Worm (Caenorhabditis elegans) whole organism, late embryonic: Measurements from ENCODE around the gene C03B1.14.

ENCODE experiments used
- C38D4.7 ChIP-seq: fragments of 200-800 bp; sonication (Bioruptor generic); optimal IDR thresholded peaks from 2 replicates; lab custom pipeline; 2018; ENCODE audit warnings: mild to moderate bottlenecking, missing genetic modification characterization, moderate library complexity, missing compliant biosample characterization
- ceh-19 ChIP-seq: fragments of 200-800 bp; sonication (Bioruptor generic); optimal IDR thresholded peaks from 2 replicates; lab custom pipeline; 2018; ENCODE audit warnings: mild to moderate bottlenecking, missing genetic modification characterization, missing compliant biosample characterization
- ceh-31 ChIP-seq: sonication (generic microtip); optimal IDR thresholded peaks from 2 replicates; lab custom pipeline; 2016; ENCODE audit warnings: missing genetic modification characterization, missing compliant biosample characterization
- ceh-48 ChIP-seq: sonication (generic microtip); optimal IDR thresholded peaks from 2 replicates; lab custom pipeline; 2016; ENCODE audit warnings: missing genetic modification characterization, inconsistent platforms, missing compliant biosample characterization
- che-1 ChIP-seq: sonication (generic microtip); optimal IDR thresholded peaks from 2 replicates; lab custom pipeline; 2016; ENCODE audit warnings: mild to moderate bottlenecking, missing genetic modification characterization, missing compliant biosample characterization
- fkh-6 ChIP-seq: sonication (generic microtip); optimal IDR thresholded peaks from 2 replicates; lab custom pipeline; 2016; ENCODE audit warnings: missing genetic modification characterization, missing compliant biosample characterization
- nhr-11 ChIP-seq: fragments of 150-350 bp; optimal IDR thresholded peaks from 2 replicates; lab custom pipeline; 2014; ENCODE audit warnings: missing biosample characterization, missing genetic modification characterization
- npax-4 ChIP-seq: sonication (generic microtip); optimal IDR thresholded peaks from 2 replicates; lab custom pipeline; 2016; ENCODE audit warnings: missing genetic modification characterization, missing compliant biosample characterization
- pha-4 ChIP-seq: fragments of 150-350 bp; optimal IDR thresholded peaks from 2 replicates; lab custom pipeline; 2018; ENCODE audit warnings: missing biosample characterization, missing genetic modification reagents, missing genetic modification characterization
- pros-1 ChIP-seq: fragments of 150-350 bp; optimal IDR thresholded peaks from 2 replicates; lab custom pipeline; 2014; ENCODE audit warnings: missing biosample characterization, missing genetic modification reagents, missing genetic modification characterization
- rnt-1 ChIP-seq: sonication (generic microtip); optimal IDR thresholded peaks from 2 replicates; lab custom pipeline; 2016; ENCODE audit warnings: missing genetic modification characterization, missing compliant biosample characterization
- sdc-2 ChIP-seq: sonication (generic microtip); optimal IDR thresholded peaks from 2 replicates; lab custom pipeline; 2016; ENCODE audit warnings: missing genotype, missing genetic modification characterization, missing compliant biosample characterization
- unc-3 ChIP-seq, 2 experiments: fragments of 200-800 bp in 1 of 2; sonication (Bioruptor generic) in 1 of 2; sonication (generic microtip) in 1 of 2; conservative IDR thresholded peaks in 1 of 2; optimal IDR thresholded peaks in 1 of 2; 2 replicates each; pipeline versions ENCODE4 v1.3.6 to Lab custom; 2016 to 2022; ENCODE audit warnings: missing compliant biosample characterization in 2 of 2, missing genetic modification characterization in 2 of 2, missing genetic modification reagents in 1 of 2

DNA sequence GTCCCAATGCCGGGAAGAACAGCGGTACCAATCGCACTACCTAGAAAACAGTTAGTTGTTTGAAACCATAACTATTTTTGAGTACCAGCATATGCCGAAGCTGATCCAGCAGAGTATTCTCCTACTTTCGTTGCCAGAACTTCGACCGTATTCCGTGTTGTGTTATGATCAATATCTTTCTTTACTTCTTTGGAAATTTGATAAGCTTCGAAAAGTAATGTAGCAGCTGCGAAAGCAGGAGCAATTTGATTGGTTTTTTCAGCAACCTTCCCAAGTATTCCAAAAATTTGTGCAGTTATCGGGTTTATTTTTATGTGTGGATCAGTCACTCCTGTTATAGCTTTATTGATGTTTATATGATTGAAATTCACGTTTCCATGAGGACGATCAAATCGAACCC lies 481 bp downstream of the C03B1.14 start:
- TF ChIP-seq ceh-19 (GFP tag; lab: Kevin White, UChicago) (no peak), unc-3 (GFP tag; conservative IDR thresholded peaks at IDR 0.05; lab: Robert Waterston, UW) (no peak), unc-3 (tag; optimal IDR thresholded peaks at IDR 0.05; lab: Kevin White, UChicago) (no peak), sdc-2 (tag; lab: Kevin White, UChicago) (no peak), ceh-48 (tag; lab: Kevin White, UChicago) (no peak), npax-4 (tag; lab: Kevin White, UChicago) (no peak), nhr-11 (tag; lab: Kevin White, UChicago) (no peak), C38D4.7 (GFP tag; lab: Kevin White, UChicago) (no peak), ceh-31 (no peak), pros-1 (tag; lab: Kevin White, UChicago) (no peak), fkh-6 (no peak), che-1 (no peak), pha-4 (tag; lab: Kevin White, UChicago) (no peak), rnt-1 (tag; lab: Kevin White, UChicago) (no peak)
